Worm (Caenorhabditis elegans) whole organism, early embryonic: ENCODE results near the gene K01A6.7.

Experiments used
- F13C5.2 ChIP-seq: sonication (generic microtip); optimal IDR thresholded peaks from 2 replicates; lab custom pipeline; 2017; ENCODE audit warnings: mild to moderate bottlenecking, missing genetic modification characterization, inconsistent platforms, missing compliant biosample characterization
- aly-1 ChIP-seq: sonication (generic microtip); optimal IDR thresholded peaks from 2 replicates; lab custom pipeline; 2016; ENCODE audit warnings: missing genetic modification characterization, missing compliant biosample characterization
- ama-1 ChIP-seq: fragments of 150-350 bp; optimal IDR thresholded peaks from 2 replicates; lab custom pipeline; 2014
- ceh-13 ChIP-seq: fragments of 200-800 bp; sonication (Bioruptor generic); optimal IDR thresholded peaks from 2 replicates; lab custom pipeline; 2018; ENCODE audit warnings: mild to moderate bottlenecking, missing genetic modification characterization, missing compliant biosample characterization
- ceh-36 ChIP-seq: sonication (generic microtip); optimal IDR thresholded peaks from 2 replicates; lab custom pipeline; 2016; ENCODE audit warnings: missing genetic modification characterization, inconsistent platforms, missing compliant biosample characterization
- ets-7 ChIP-seq: sonication (generic microtip); optimal IDR thresholded peaks from 2 replicates; lab custom pipeline; 2016; ENCODE audit warnings: missing genotype, missing genetic modification characterization, missing compliant biosample characterization
- flt-1 ChIP-seq: fragments of 200-800 bp; sonication (Bioruptor generic); IDR thresholded peaks from 2 replicates; pipeline ENCODE4 v1.3.6; 2022; ENCODE audit warnings: missing genetic modification characterization, missing compliant biosample characterization
- hmbx-1 ChIP-seq: sonication (generic microtip); optimal IDR thresholded peaks from 2 replicates; lab custom pipeline; 2016; ENCODE audit warnings: mild to moderate bottlenecking, missing genetic modification characterization, missing compliant biosample characterization
- hmg-4 ChIP-seq: fragments of 200-800 bp; sonication (Bioruptor generic); optimal IDR thresholded peaks from 2 replicates; lab custom pipeline; 2018; ENCODE audit warnings: mild to moderate bottlenecking, missing genetic modification characterization, missing compliant biosample characterization
- pes-1 ChIP-seq: fragments of 200-800 bp; sonication (Bioruptor generic); IDR thresholded peaks from 2 replicates; pipeline ENCODE4 v1.3.6; 2022; ENCODE audit warnings: missing genetic modification reagents, missing genetic modification characterization, missing compliant biosample characterization
- scrt-1 ChIP-seq: fragments of 200-800 bp; sonication (Bioruptor generic); IDR thresholded peaks from 2 replicates; pipeline ENCODE4 v1.3.6; 2022; ENCODE audit warnings: missing genetic modification characterization, missing compliant biosample characterization
- sea-1 ChIP-seq: fragments of 200-800 bp; sonication (Bioruptor generic); conservative IDR thresholded peaks from 2 replicates; pipeline ENCODE4 v1.3.6; 2022; ENCODE audit warnings: missing genetic modification characterization, missing compliant biosample characterization
- tbx-11 ChIP-seq: fragments of 200-800 bp; sonication (Bioruptor generic); IDR thresholded peaks from 2 replicates; pipeline ENCODE4 v1.3.6; 2022; ENCODE audit warnings: missing genetic modification characterization, missing compliant biosample characterization
- tbx-37 ChIP-seq: fragments of 200-800 bp; sonication (Bioruptor generic); conservative IDR thresholded peaks from 2 replicates; pipeline ENCODE4 v1.3.6; 2022; ENCODE audit warnings: missing genetic modification reagents, missing genetic modification characterization, missing compliant biosample characterization

DNA sequence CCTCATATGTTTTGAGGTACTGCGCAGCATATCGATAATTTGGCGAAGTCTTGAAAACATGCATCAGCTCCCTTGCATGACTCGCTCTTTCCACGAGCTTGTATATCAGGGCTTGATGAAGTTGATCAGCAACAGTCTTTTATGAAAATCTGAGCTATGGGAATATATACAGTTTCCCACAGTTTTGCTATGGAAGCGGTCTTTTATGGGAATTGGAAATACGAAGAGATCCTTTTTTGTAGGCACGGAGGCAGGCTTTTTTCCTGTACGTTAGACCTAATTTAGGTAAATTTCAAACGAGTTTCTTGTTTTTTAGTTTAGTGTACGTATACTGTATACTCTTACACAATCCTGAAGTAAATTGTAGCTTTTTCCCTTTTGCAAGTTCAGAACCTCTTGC is 17.5 kb upstream of the K01A6.7 start, which contains the start of gene T12A7.9:
- TF ChIP-seq pes-1 (no peak), aly-1 (tag; lab: Kevin White, UChicago) (no peak), ceh-13 (GFP tag; lab: Kevin White, UChicago) (no peak), ama-1 (lab: Kevin White, UChicago) (no peak), flt-1 (GFP tag; lab: Robert Waterston, UW) (no peak), ceh-36 (no peak), scrt-1 (no peak), tbx-11 (no peak), hmg-4 (no peak), tbx-37 (no peak), ets-7 (tag; lab: Kevin White, UChicago) (no peak), sea-1 (GFP tag; lab: Robert Waterston, UW) (no peak), F13C5.2 (tag; lab: Kevin White, UChicago) (no peak), hmbx-1 (tag; lab: Kevin White, UChicago) (no peak)
